Worm (Caenorhabditis elegans): ENCODE data around the gene mix-1.

DNA sequence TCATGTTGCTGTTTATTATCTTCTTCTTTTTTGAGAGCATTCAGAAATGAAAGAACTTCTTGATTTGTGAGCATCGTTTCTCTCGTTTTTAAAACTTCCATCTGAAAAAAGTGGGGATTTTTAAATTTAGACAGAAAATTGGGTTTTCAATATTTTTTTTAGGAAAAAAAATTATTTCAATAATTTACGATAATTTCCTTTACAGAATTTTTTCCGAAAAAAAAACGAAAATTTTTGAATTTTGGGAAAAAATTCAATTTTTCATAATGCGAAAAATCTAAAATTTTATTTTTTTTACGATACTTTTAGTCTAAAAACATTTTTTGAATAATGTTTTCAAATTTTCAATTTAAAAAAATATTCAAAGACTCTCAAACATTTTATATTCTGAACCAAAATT is 33.0 kb downstream of the mix-1 start, which contains the start of gene M106.7:
- TF ChIP-seq pha-4 (tag; optimal IDR thresholded peaks at IDR 0.05) = no peak
- no peak for TF ChIP-seq athp-1 (tag; optimal IDR thresholded peaks at IDR 0.05)
- TF ChIP-seq C06A6.2 (GFP tag; conservative IDR thresholded peaks at IDR 0.05) = no peak
- TF ChIP-seq T26A5.8 (tag; optimal IDR thresholded peaks at IDR 0.05) = no peak
- TF ChIP-seq dpl-1 (GFP tag; optimal IDR thresholded peaks at IDR 0.05) = no peak

Data from whole organism, young adult.